Worm (Caenorhabditis elegans) whole organism, early embryonic: ENCODE data around the gene C05B5.12.

Source experiments
- B0310.2 ChIP-seq: sonication (generic microtip); optimal IDR thresholded peaks from 2 replicates; lab custom pipeline; 2016; ENCODE audit warnings: mild to moderate bottlenecking, missing genetic modification characterization, missing compliant biosample characterization
- F13C5.2 ChIP-seq: sonication (generic microtip); optimal IDR thresholded peaks from 2 replicates; lab custom pipeline; 2017; ENCODE audit warnings: mild to moderate bottlenecking, missing genetic modification characterization, inconsistent platforms, missing compliant biosample characterization
- aly-1 ChIP-seq: sonication (generic microtip); optimal IDR thresholded peaks from 2 replicates; lab custom pipeline; 2016; ENCODE audit warnings: missing genetic modification characterization, missing compliant biosample characterization
- ama-1 ChIP-seq: fragments of 150-350 bp; optimal IDR thresholded peaks from 2 replicates; lab custom pipeline; 2014
- ceh-13 ChIP-seq: fragments of 200-800 bp; sonication (Bioruptor generic); optimal IDR thresholded peaks from 2 replicates; lab custom pipeline; 2018; ENCODE audit warnings: mild to moderate bottlenecking, missing genetic modification characterization, missing compliant biosample characterization
- ceh-36 ChIP-seq: sonication (generic microtip); optimal IDR thresholded peaks from 2 replicates; lab custom pipeline; 2016; ENCODE audit warnings: missing genetic modification characterization, inconsistent platforms, missing compliant biosample characterization
- ets-7 ChIP-seq: sonication (generic microtip); optimal IDR thresholded peaks from 2 replicates; lab custom pipeline; 2016; ENCODE audit warnings: missing genotype, missing genetic modification characterization, missing compliant biosample characterization
- flt-1 ChIP-seq: fragments of 200-800 bp; sonication (Bioruptor generic); IDR thresholded peaks from 2 replicates; pipeline ENCODE4 v1.3.6; 2022; ENCODE audit warnings: missing genetic modification characterization, missing compliant biosample characterization
- hmbx-1 ChIP-seq: sonication (generic microtip); optimal IDR thresholded peaks from 2 replicates; lab custom pipeline; 2016; ENCODE audit warnings: mild to moderate bottlenecking, missing genetic modification characterization, missing compliant biosample characterization
- hmg-4 ChIP-seq: fragments of 200-800 bp; sonication (Bioruptor generic); optimal IDR thresholded peaks from 2 replicates; lab custom pipeline; 2018; ENCODE audit warnings: mild to moderate bottlenecking, missing genetic modification characterization, missing compliant biosample characterization
- hnd-1 ChIP-seq: sonication (generic microtip); optimal IDR thresholded peaks from 2 replicates; lab custom pipeline; 2016; ENCODE audit warnings: missing genetic modification characterization, missing compliant biosample characterization
- pes-1 ChIP-seq: fragments of 200-800 bp; sonication (Bioruptor generic); IDR thresholded peaks from 2 replicates; pipeline ENCODE4 v1.3.6; 2022; ENCODE audit warnings: missing genetic modification reagents, missing genetic modification characterization, missing compliant biosample characterization
- scrt-1 ChIP-seq: fragments of 200-800 bp; sonication (Bioruptor generic); IDR thresholded peaks from 2 replicates; pipeline ENCODE4 v1.3.6; 2022; ENCODE audit warnings: missing genetic modification characterization, missing compliant biosample characterization
- sea-1 ChIP-seq: fragments of 200-800 bp; sonication (Bioruptor generic); conservative IDR thresholded peaks from 2 replicates; pipeline ENCODE4 v1.3.6; 2022; ENCODE audit warnings: missing genetic modification characterization, missing compliant biosample characterization
- tbx-11 ChIP-seq: fragments of 200-800 bp; sonication (Bioruptor generic); IDR thresholded peaks from 2 replicates; pipeline ENCODE4 v1.3.6; 2022; ENCODE audit warnings: missing genetic modification characterization, missing compliant biosample characterization
- tbx-37 ChIP-seq: fragments of 200-800 bp; sonication (Bioruptor generic); conservative IDR thresholded peaks from 2 replicates; pipeline ENCODE4 v1.3.6; 2022; ENCODE audit warnings: missing genetic modification reagents, missing genetic modification characterization, missing compliant biosample characterization
- tra-4 ChIP-seq: sonication (generic microtip); optimal IDR thresholded peaks from 2 replicates; lab custom pipeline; 2017; ENCODE audit warnings: missing genetic modification characterization, missing compliant biosample characterization

C05B5.12 gene

ce11 chrIII:9982119-9982642, 5.0 kb upstream of the C05B5.12 start:
- TF ChIP-seq ets-7 (tag; lab: Kevin White, UChicago) (no peak), tbx-11 (no peak), aly-1 (tag; lab: Kevin White, UChicago) (no peak), sea-1 (GFP tag; lab: Robert Waterston, UW) (no peak), tbx-37 (no peak), ama-1 (lab: Kevin White, UChicago) (no peak), scrt-1 (no peak), pes-1 (no peak), ceh-36 (tag; lab: Kevin White, UChicago) (no peak), flt-1 (GFP tag; lab: Robert Waterston, UW) (no peak), tra-4 (no peak), hmg-4 (no peak), B0310.2 (tag; lab: Kevin White, UChicago) (no peak), hnd-1 (tag; lab: Kevin White, UChicago) (no peak), F13C5.2 (no peak), hmbx-1 (no peak)

- TF ChIP-seq ets-7 (tag; lab: Kevin White, UChicago): no peak
- no peak for TF ChIP-seq B0310.2 (tag; lab: Kevin White, UChicago)
- no peak for TF ChIP-seq tra-4
- TF ChIP-seq hmbx-1: no peak
- no peak for TF ChIP-seq pes-1
- no peak for TF ChIP-seq aly-1 (tag; lab: Kevin White, UChicago)
- no peak for TF ChIP-seq tbx-11
- TF ChIP-seq hnd-1 (tag; lab: Kevin White, UChicago): no peak
- no peak for TF ChIP-seq ama-1 (lab: Kevin White, UChicago)
- no peak for TF ChIP-seq flt-1 (GFP tag; lab: Robert Waterston, UW)
Measured at ce11 chrIII:9984604-9985003, 2.6 kb upstream of the C05B5.12 start.

- TF ChIP-seq tra-4 (no peak), ets-7 (tag; lab: Kevin White, UChicago) (no peak), ama-1 (lab: Kevin White, UChicago) (no peak), hnd-1 (tag; lab: Kevin White, UChicago) (no peak), B0310.2 (tag; lab: Kevin White, UChicago) (no peak), ceh-13 (GFP tag; lab: Kevin White, UChicago) (no peak), tbx-37 (no peak), aly-1 (tag; lab: Kevin White, UChicago) (no peak), sea-1 (GFP tag; lab: Robert Waterston, UW) (no peak), hmbx-1 (no peak), ceh-36 (tag; lab: Kevin White, UChicago) (no peak), pes-1 (no peak), scrt-1 (no peak), flt-1 (GFP tag; lab: Robert Waterston, UW) (no peak)
Measured at ce11 chrIII:9985542-9985941, 1.6 kb upstream of the C05B5.12 start.

- TF ChIP-seq pes-1: no peak
Measured at ce11 chrIII:9988352-9988751, 1.2 kb downstream of the C05B5.12 start, which contains the start of gene C05B5.1. Gene C05B5.1 (minus strand): TSS chrIII:9988452.

- TF ChIP-seq ceh-36 (tag; lab: Kevin White, UChicago) (no peak), scrt-1 (no peak), tbx-11 (no peak), hnd-1 (tag; lab: Kevin White, UChicago) (no peak), F13C5.2 (no peak), hmbx-1 (no peak), tra-4 (no peak), hmg-4 (no peak)
Measured at ce11 chrIII:9991324-9991723, 4.1 kb downstream of the C05B5.12 start.

ce11 chrIII:9993535-9993934, 6.4 kb downstream of the C05B5.12 start, which contains the start of gene C05B5.4:
Gene C05B5.4 (plus strand): TSS chrIII:9993885.
- TF ChIP-seq flt-1 (GFP tag; lab: Robert Waterston, UW) (no peak), ceh-36 (tag; lab: Kevin White, UChicago) (no peak), tbx-37 (no peak)

ce11 chrIII:9997890-9998289, 10.7 kb downstream of the C05B5.12 start, which contains the start of gene pqn-8:
Gene pqn-8 (minus strand): TSS chrIII:9997990.
- TF ChIP-seq flt-1 (GFP tag; lab: Robert Waterston, UW): no peak
- TF ChIP-seq ama-1 (lab: Kevin White, UChicago): no peak
- no peak for TF ChIP-seq sea-1 (GFP tag; lab: Robert Waterston, UW)
- TF ChIP-seq tra-4: no peak
- no peak for TF ChIP-seq ets-7 (tag; lab: Kevin White, UChicago)
- TF ChIP-seq B0310.2 (tag; lab: Kevin White, UChicago): no peak
- no peak for TF ChIP-seq hmg-4
- no peak for TF ChIP-seq tbx-37
- no peak for TF ChIP-seq hmbx-1
- no peak for TF ChIP-seq F13C5.2
- no peak for TF ChIP-seq hnd-1 (tag; lab: Kevin White, UChicago)
- no peak for TF ChIP-seq ceh-13 (GFP tag; lab: Kevin White, UChicago)
- TF ChIP-seq aly-1 (tag; lab: Kevin White, UChicago): no peak
- TF ChIP-seq ceh-36 (tag; lab: Kevin White, UChicago): no peak
- TF ChIP-seq scrt-1: no peak
- TF ChIP-seq pes-1: no peak
- TF ChIP-seq tbx-11: no peak

- TF ChIP-seq aly-1 (tag; lab: Kevin White, UChicago): no peak
- TF ChIP-seq pes-1: no peak
- no peak for TF ChIP-seq sea-1 (GFP tag; lab: Robert Waterston, UW)
- TF ChIP-seq ets-7 (tag; lab: Kevin White, UChicago): no peak
- TF ChIP-seq tbx-11: no peak
Measured at ce11 chrIII:9999235-9999634, 12.1 kb downstream of the C05B5.12 start, which contains the start of gene C05B5.17. Gene C05B5.17 (minus strand): TSS chrIII:9999335.

- TF ChIP-seq B0310.2 (tag; lab: Kevin White, UChicago) (no peak), tra-4 (no peak), aly-1 (tag; lab: Kevin White, UChicago) (no peak), flt-1 (GFP tag; lab: Robert Waterston, UW) (no peak), ets-7 (tag; lab: Kevin White, UChicago) (no peak), hnd-1 (tag; lab: Kevin White, UChicago) (no peak), ceh-36 (tag; lab: Kevin White, UChicago) (no peak), F13C5.2 (no peak), tbx-11 (no peak), hmbx-1 (no peak), ama-1 (lab: Kevin White, UChicago) (no peak), sea-1 (GFP tag; lab: Robert Waterston, UW) (no peak), hmg-4 (no peak), ceh-13 (GFP tag; lab: Kevin White, UChicago) (no peak), pes-1 (no peak), scrt-1 (no peak), tbx-37 (no peak)
Measured at ce11 chrIII:10000428-10000827, 13.2 kb downstream of the C05B5.12 start, which contains the start of gene C05B5.2. Gene C05B5.2 (minus strand): TSS chrIII:10000528.
